Worm (Caenorhabditis elegans) whole organism, mixed stage, embryonic: ENCODE measurements around the gene srx-28.

Experiments
- M03D4.4 ChIP-seq: sonication (generic microtip); optimal IDR thresholded peaks from 2 replicates; lab custom pipeline; 2017; ENCODE audit warnings: mild to moderate bottlenecking, missing genetic modification characterization, missing compliant biosample characterization
- bed-3 ChIP-seq: fragments of 200-800 bp; sonication (Bioruptor generic); optimal IDR thresholded peaks from 3 replicates; lab custom pipeline; 2018; ENCODE audit warnings: mild to moderate bottlenecking, missing genetic modification characterization, moderate library complexity, missing compliant biosample characterization
- blmp-1 ChIP-seq: fragments of 150-350 bp; optimal IDR thresholded peaks from 2 replicates; lab custom pipeline; 2014; ENCODE audit warnings: missing biosample characterization, missing genetic modification characterization
- ceh-39 ChIP-seq: fragments of 150-350 bp; optimal IDR thresholded peaks from 2 replicates; lab custom pipeline; 2014; ENCODE audit warnings: missing biosample characterization, missing genetic modification characterization
- ceh-43 ChIP-seq: fragments of 200-800 bp; sonication (Bioruptor generic); optimal IDR thresholded peaks from 2 replicates; lab custom pipeline; 2018; ENCODE audit warnings: mild to moderate bottlenecking, missing genetic modification characterization, moderate library complexity, missing compliant biosample characterization
- ces-1 ChIP-seq: fragments of 150-350 bp; optimal IDR thresholded peaks from 2 replicates; lab custom pipeline; 2014; ENCODE audit warnings: missing biosample characterization, missing genetic modification reagents, missing genetic modification characterization
- cnd-1 ChIP-seq: fragments of 200-800 bp; sonication (Bioruptor generic); optimal IDR thresholded peaks from 2 replicates; lab custom pipeline; 2018; ENCODE audit warnings: mild to moderate bottlenecking, missing genetic modification characterization, missing compliant biosample characterization
- elt-1 ChIP-seq: sonication (generic microtip); optimal IDR thresholded peaks from 2 replicates; lab custom pipeline; 2017; ENCODE audit warnings: missing genetic modification characterization, mild to moderate bottlenecking, missing compliant biosample characterization, antibody characterized with exemption, moderate library complexity, borderline replicate concordance; ENCODE audit not compliant: insufficient read depth
- elt-3 ChIP-seq: fragments of 150-350 bp; optimal IDR thresholded peaks from 2 replicates; lab custom pipeline; 2014; ENCODE audit warnings: missing biosample characterization, missing genetic modification characterization
- ham-2 ChIP-seq: fragments of 200-800 bp; sonication (Bioruptor generic); optimal IDR thresholded peaks from 2 replicates; lab custom pipeline; 2018; ENCODE audit warnings: mild to moderate bottlenecking, missing genetic modification characterization, missing compliant biosample characterization
- hlh-1 ChIP-seq: fragments of 150-350 bp; optimal IDR thresholded peaks from 2 replicates; lab custom pipeline; 2014; ENCODE audit warnings: missing biosample characterization, missing genetic modification reagents, missing genetic modification characterization
- lin-13 ChIP-seq: fragments of 150-350 bp; optimal IDR thresholded peaks from 2 replicates; lab custom pipeline; 2014; ENCODE audit warnings: missing biosample characterization, missing genetic modification characterization
- lin-32 ChIP-seq: fragments of 200-800 bp; sonication (Bioruptor generic); optimal IDR thresholded peaks from 2 replicates; lab custom pipeline; 2018; ENCODE audit warnings: mild to moderate bottlenecking, missing genetic modification characterization, missing compliant biosample characterization
- lsy-2 ChIP-seq: fragments of 150-350 bp; optimal IDR thresholded peaks from 2 replicates; lab custom pipeline; 2014; ENCODE audit warnings: missing biosample characterization, missing genetic modification characterization
- mab-5 ChIP-seq: fragments of 150-350 bp; optimal IDR thresholded peaks from 2 replicates; lab custom pipeline; 2014; ENCODE audit warnings: missing biosample characterization, missing genetic modification characterization
- mep-1 ChIP-seq: fragments of 150-350 bp; optimal IDR thresholded peaks from 2 replicates; lab custom pipeline; 2017; ENCODE audit warnings: missing biosample characterization, missing genetic modification reagents, missing genetic modification characterization, inconsistent platforms
- mls-2 ChIP-seq: sonication (generic microtip); optimal IDR thresholded peaks from 2 replicates; lab custom pipeline; 2016; ENCODE audit warnings: mild to moderate bottlenecking, missing genetic modification characterization, moderate library complexity, missing compliant biosample characterization
- nhr-12 ChIP-seq: fragments of 150-350 bp; optimal IDR thresholded peaks from 2 replicates; lab custom pipeline; 2014; ENCODE audit warnings: missing biosample characterization, missing genetic modification characterization
- nhr-237 ChIP-seq: fragments of 150-350 bp; optimal IDR thresholded peaks from 2 replicates; lab custom pipeline; 2014; ENCODE audit warnings: missing biosample characterization, missing genetic modification characterization
- nhr-28 ChIP-seq: fragments of 150-350 bp; optimal IDR thresholded peaks from 2 replicates; lab custom pipeline; 2014; ENCODE audit warnings: missing biosample characterization, missing genetic modification characterization
- pha-4 ChIP-seq: fragments of 150-350 bp; optimal IDR thresholded peaks from 2 replicates; lab custom pipeline; 2018; ENCODE audit warnings: missing biosample characterization, missing genetic modification reagents, missing genetic modification characterization
- sem-2 ChIP-seq: fragments of 200-800 bp; sonication (Bioruptor generic); optimal IDR thresholded peaks from 2 replicates; lab custom pipeline; 2018; ENCODE audit warnings: mild to moderate bottlenecking, missing genetic modification characterization, missing compliant biosample characterization
- snpc-4 ChIP-seq: fragments of 150-350 bp; optimal IDR thresholded peaks from 2 replicates; lab custom pipeline; 2014; ENCODE audit warnings: missing biosample characterization, missing genetic modification characterization
- sptf-1 ChIP-seq: sonication (generic microtip); optimal IDR thresholded peaks from 2 replicates; lab custom pipeline; 2017; ENCODE audit warnings: mild to moderate bottlenecking, missing genetic modification characterization, moderate library complexity, missing compliant biosample characterization
- tbx-8 ChIP-seq: fragments of 200-800 bp; sonication (Bioruptor generic); optimal IDR thresholded peaks from 2 replicates; lab custom pipeline; 2018; ENCODE audit warnings: mild to moderate bottlenecking, missing genetic modification characterization, moderate library complexity, missing compliant biosample characterization
- unc-120 ChIP-seq: sonication (generic microtip); optimal IDR thresholded peaks from 2 replicates; lab custom pipeline; 2017; ENCODE audit warnings: missing genetic modification characterization, missing compliant biosample characterization; ENCODE audit not compliant: poor library complexity, severe bottlenecking
- unc-39 ChIP-seq: fragments of 150-350 bp; optimal IDR thresholded peaks from 2 replicates; lab custom pipeline; 2014; ENCODE audit warnings: missing biosample characterization, missing genetic modification characterization
- unc-62 ChIP-seq: fragments of 150-350 bp; optimal IDR thresholded peaks from 2 replicates; lab custom pipeline; 2014; ENCODE audit warnings: missing biosample characterization, missing genetic modification reagents, missing genetic modification characterization
- ztf-11 ChIP-seq: fragments of 150-350 bp; optimal IDR thresholded peaks from 2 replicates; lab custom pipeline; 2014; ENCODE audit warnings: missing biosample characterization, missing genetic modification characterization

srx-28 gene

DNA sequence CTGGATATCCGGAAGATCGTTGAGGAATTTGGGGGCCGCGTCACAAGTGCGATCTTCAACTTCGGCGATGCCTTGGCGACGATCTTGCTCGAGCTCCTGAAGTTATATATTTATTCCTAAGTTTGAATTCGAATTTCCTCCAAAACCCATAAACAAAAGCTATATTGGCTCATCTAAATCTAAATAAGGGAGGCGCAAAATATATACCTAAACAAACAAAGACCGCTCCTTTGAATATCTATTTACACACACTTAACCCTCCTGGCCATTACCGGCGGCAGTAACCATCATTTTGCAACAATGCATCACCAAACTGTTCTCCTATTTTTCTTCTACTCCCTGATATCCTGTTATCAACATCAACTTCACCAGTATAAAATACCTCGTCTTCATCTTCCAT, 38.9 kb upstream of the srx-28 start, which contains the start of gene F54E2.2:
Gene F54E2.2, plus strand, starts transcription at position 301 of the 400 bp plus-strand sequence.
- TF ChIP-seq pha-4 (tag; lab: Kevin White, UChicago) (no peak), elt-1 (tag; lab: Kevin White, UChicago) (no peak), unc-39 (tag; lab: Kevin White, UChicago) (no peak), nhr-237 (tag; lab: Kevin White, UChicago) (no peak), elt-3 (tag; lab: Kevin White, UChicago) (no peak), ham-2 (GFP tag; lab: Kevin White, UChicago) (no peak), ztf-11 (tag; lab: Kevin White, UChicago) (no peak), lin-32 (GFP tag; lab: Kevin White, UChicago) (no peak), ceh-39 (tag; lab: Kevin White, UChicago) (no peak), mls-2 (no peak), hlh-1 (tag; lab: Kevin White, UChicago) (no peak), ceh-43 (GFP tag; lab: Kevin White, UChicago) (no peak), lin-13 (tag; lab: Kevin White, UChicago) (no peak), snpc-4 (tag; lab: Kevin White, UChicago) (no peak), nhr-12 (no peak), bed-3 (GFP tag; lab: Kevin White, UChicago) (no peak), sem-2 (GFP tag; lab: Kevin White, UChicago) (no peak), cnd-1 (tag; lab: Kevin White, UChicago) (no peak)

DNA sequence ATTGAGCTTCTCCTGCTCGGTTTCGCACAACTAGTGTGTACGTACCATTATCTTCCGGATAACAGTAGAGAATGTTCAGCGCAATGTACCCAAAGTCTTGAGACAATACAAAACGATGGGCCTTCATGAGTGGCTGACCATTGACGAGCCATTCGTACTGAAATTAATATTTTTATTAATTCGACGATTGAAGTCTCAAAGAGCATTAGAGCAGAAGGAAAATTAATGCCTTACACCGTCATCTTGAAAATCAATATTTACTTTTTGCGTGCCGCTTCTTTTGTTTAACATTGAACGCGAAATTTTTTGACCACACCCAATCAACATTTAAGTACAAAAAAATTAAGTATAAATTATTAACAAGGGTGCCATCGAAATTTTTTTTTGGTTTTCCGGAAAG, 35.9 kb upstream of the srx-28 start:
- no peak for TF ChIP-seq elt-1 (tag; lab: Kevin White, UChicago)
- TF ChIP-seq mls-2 = no peak
- TF ChIP-seq lsy-2 = no peak
- no peak for TF ChIP-seq M03D4.4 (tag; lab: Kevin White, UChicago)
- TF ChIP-seq ham-2 (GFP tag; lab: Kevin White, UChicago) = no peak
- TF ChIP-seq unc-120 = no peak

DNA sequence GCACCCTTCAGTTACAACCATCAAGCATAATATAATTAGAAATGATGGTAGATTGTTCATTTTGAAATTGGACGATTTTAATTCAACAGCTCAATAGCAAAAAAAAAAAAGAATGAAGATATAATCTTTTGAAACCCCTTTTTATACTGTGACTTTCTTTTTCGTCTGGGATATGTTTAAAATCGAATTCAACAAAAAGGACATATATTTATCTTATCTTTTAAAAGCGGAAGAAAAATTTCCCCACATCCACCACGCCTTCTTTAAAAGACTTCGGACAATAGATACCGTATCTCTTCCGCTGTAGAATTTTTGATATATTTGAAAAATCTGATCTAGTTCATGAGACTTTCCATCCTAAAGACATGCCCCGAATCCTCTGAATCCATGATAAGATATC, 23.7 kb upstream of the srx-28 start, which contains the start of gene R05D8.11:
Gene R05D8.11, minus strand, starts transcription at position 101 of the 400 bp plus-strand sequence.
- TF ChIP-seq ces-1 (GFP tag; lab: Kevin White, UChicago) (no peak), ham-2 (GFP tag; lab: Kevin White, UChicago) (no peak), tbx-8 (GFP tag; lab: Kevin White, UChicago) (no peak), snpc-4 (tag; lab: Kevin White, UChicago) (no peak)
- TF ChIP-seq, all 35 proteins: peak for 0

DNA sequence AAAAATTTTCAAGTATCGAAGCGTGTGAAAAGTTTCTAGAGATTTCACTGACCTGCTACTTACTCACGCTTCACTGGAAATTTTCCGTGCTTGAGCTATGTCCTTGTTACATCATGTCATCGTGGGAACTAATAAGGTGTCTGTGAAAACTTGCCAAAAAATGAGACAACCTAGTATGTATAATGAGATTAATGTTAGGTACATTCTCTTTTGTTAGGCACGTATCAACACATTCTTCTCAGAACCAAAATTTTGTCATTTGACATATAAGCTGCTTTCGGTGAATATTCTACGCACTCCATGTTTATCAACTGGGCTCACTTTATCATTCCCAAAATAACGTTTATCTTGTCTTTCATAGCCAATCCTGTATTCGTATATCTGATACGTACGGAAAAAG, 17.0 kb upstream of the srx-28 start, which contains the start of gene srj-18:
Gene srj-18, plus strand, starts transcription at position 301 of the 400 bp plus-strand sequence.
- TF ChIP-seq elt-3 (tag; lab: Kevin White, UChicago) (no peak), mab-5 (no peak), sem-2 (GFP tag; lab: Kevin White, UChicago) (no peak), mep-1 (tag; lab: Kevin White, UChicago) (no peak), lin-13 (tag; lab: Kevin White, UChicago) (no peak), unc-62 (GFP tag; lab: Kevin White, UChicago) (no peak), mls-2 (no peak), sptf-1 (tag; lab: Kevin White, UChicago) (no peak), ceh-43 (GFP tag; lab: Kevin White, UChicago) (no peak), M03D4.4 (tag; lab: Kevin White, UChicago) (no peak), pha-4 (tag; lab: Kevin White, UChicago) (no peak), nhr-237 (tag; lab: Kevin White, UChicago) (no peak), lsy-2 (no peak), nhr-28 (tag; lab: Kevin White, UChicago) (no peak), ceh-39 (tag; lab: Kevin White, UChicago) (no peak), ces-1 (GFP tag; lab: Kevin White, UChicago) (no peak), blmp-1 (tag; lab: Kevin White, UChicago) (no peak)

DNA sequence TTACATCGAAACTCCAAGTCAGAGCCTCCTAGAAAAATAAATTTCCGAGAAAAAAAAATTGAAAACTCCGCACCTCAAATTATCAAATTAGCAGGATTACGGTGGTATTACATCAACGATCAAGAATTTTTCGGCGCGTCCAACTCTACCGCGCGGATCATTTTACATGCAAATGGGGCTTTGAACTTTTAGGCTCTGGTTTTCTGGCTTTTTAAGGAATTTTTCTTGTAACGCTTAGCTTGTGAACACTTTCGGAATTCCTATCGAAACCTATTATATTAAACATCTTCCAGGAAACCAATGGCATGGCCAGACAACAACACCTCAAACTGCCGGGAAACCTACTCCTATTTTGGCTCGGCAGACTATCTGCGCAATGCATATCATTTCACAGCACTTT, 14.5 kb upstream of the srx-28 start, which contains the start of gene srh-56:
Gene srh-56, plus strand, starts transcription at position 301 of the 400 bp plus-strand sequence.
- TF ChIP-seq elt-3 (tag; lab: Kevin White, UChicago) (no peak), ces-1 (GFP tag; lab: Kevin White, UChicago) (no peak), tbx-8 (GFP tag; lab: Kevin White, UChicago) (no peak), mep-1 (tag; lab: Kevin White, UChicago) (no peak), bed-3 (GFP tag; lab: Kevin White, UChicago) (no peak), unc-39 (tag; lab: Kevin White, UChicago) (no peak)
